Fruit fly (Drosophila melanogaster): ENCODE results near the gene 5-HT2A.
A peak's percentile ranks its signal among the peaks of the same experiment; 100 is the strongest.

5-HT2A gene

DNA sequence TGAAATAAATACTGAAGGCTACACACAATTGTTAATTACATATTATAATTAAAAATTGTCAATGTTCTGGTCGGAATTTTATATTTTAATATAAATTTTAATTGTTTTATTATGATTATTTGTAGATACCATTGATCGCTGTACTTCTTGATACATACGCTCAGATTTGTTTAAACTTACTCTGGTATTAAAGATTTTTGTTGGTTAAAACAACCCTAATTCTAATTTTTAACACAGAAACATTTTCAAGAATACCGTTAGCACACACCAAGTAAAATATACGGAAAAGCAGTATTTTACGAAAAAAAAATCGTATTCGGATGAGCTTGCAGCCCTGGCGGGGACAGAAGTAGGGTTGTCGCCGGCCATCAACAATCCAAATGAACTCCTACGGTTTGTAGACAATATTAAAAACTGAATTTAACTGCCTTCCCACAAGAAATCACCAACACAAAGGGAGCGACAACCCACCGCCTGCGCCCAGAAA, 29.0 kb downstream of the 5-HT2A start, which contains the start of the genes CG9775, MED31 and slx1 (continued):
- peak; percentile 92 for TF ChIP-seq wek (GFP tag; optimal IDR thresholded peaks at IDR 0.05)
- no peak for TF ChIP-seq cwo (GFP tag; optimal IDR thresholded peaks at IDR 0.05)
- TF ChIP-seq sna (GFP tag; IDR thresholded peaks at IDR 0.05; ENCODE audit: partially characterized antibody): no peak
- TF ChIP-seq CG6175 (GFP tag; IDR thresholded peaks at IDR 0.05): no peak
- TF ChIP-seq hbn (GFP tag; IDR thresholded peaks at IDR 0.05; ENCODE audit: partially characterized antibody): no peak
- no peak for TF ChIP-seq CG2129 (GFP tag; IDR thresholded peaks at IDR 0.05; ENCODE audit: partially characterized antibody)
- TF ChIP-seq CG3847 (GFP tag; IDR thresholded peaks at IDR 0.05): peak; percentile 80
- TF ChIP-seq CG7372 (GFP tag; IDR thresholded peaks at IDR 0.05): peak; percentile 75
- no peak for TF ChIP-seq kah (GFP tag; optimal IDR thresholded peaks at IDR 0.05)
- no peak for TF ChIP-seq gt (GFP tag; IDR thresholded peaks at IDR 0.05)
- peak; percentile 82 for TF ChIP-seq Hr3 (GFP tag; optimal IDR thresholded peaks at IDR 0.05)
- TF ChIP-seq CG16863 (GFP tag; optimal IDR thresholded peaks at IDR 0.05): no peak
- peak in 1 of 2 experiments; percentile 78 for TF ChIP-seq dpn (GFP tag; optimal IDR thresholded peaks at IDR 0.05)
- TF ChIP-seq luna (GFP tag; optimal IDR thresholded peaks at IDR 0.05): no peak
- TF ChIP-seq chif (GFP tag; optimal IDR thresholded peaks at IDR 0.05): no peak
- TF ChIP-seq CG9876 (GFP tag; optimal IDR thresholded peaks at IDR 0.05): no peak
- peak; percentile 18 for TF ChIP-seq lbe (GFP tag; optimal IDR thresholded peaks at IDR 0.05)
- TF ChIP-seq Dip3 (GFP tag; optimal IDR thresholded peaks at IDR 0.05): peak; percentile 29
- TF ChIP-seq CG6254 (GFP tag; optimal IDR thresholded peaks at IDR 0.05): peak; percentile 65
- TF ChIP-seq CG7839 (tag; optimal IDR thresholded peaks at IDR 0.05): peak; percentile 82
- peak; percentile 43 for TF ChIP-seq mam (GFP tag; optimal IDR thresholded peaks at IDR 0.05)
- peak; percentile 8 for TF ChIP-seq tx (GFP tag; optimal IDR thresholded peaks at IDR 0.05)
- TF ChIP-seq CG11560 (tag; IDR thresholded peaks at IDR 0.05): peak; percentile 41; the same call in 1 of the 3 replicates
- peak; percentile 71 for TF ChIP-seq CG2116 (GFP tag; optimal IDR thresholded peaks at IDR 0.05)
- no peak for TF ChIP-seq nau (GFP tag; optimal IDR thresholded peaks at IDR 0.05)
- TF ChIP-seq br (optimal IDR thresholded peaks at IDR 0.05): no peak
- peak; percentile 75 for TF ChIP-seq CG4424 (GFP tag; optimal IDR thresholded peaks at IDR 0.05)
- TF ChIP-seq CG32532 (GFP tag; IDR thresholded peaks at IDR 0.05): peak; percentile 81
- peak; percentile 27 for TF ChIP-seq exex (tag; optimal IDR thresholded peaks at IDR 0.05)
- peak; percentile 57 for TF ChIP-seq croc (GFP tag; conservative IDR thresholded peaks at IDR 0.05)
- TF ChIP-seq salm (tag; optimal IDR thresholded peaks at IDR 0.05): peak; percentile 47
- TF ChIP-seq Ets97D (GFP tag; optimal IDR thresholded peaks at IDR 0.05): no peak
- no peak for TF ChIP-seq CG10274 (GFP tag; optimal IDR thresholded peaks at IDR 0.05)
- peak; percentile 40; the same call in 1 of the 2 replicates for TF ChIP-seq Taf1 (GFP tag; IDR thresholded peaks at IDR 0.05)
- TF ChIP-seq dysf (GFP tag; IDR thresholded peaks at IDR 0.05): peak; percentile 83
- no peak for TF ChIP-seq her (GFP tag; optimal IDR thresholded peaks at IDR 0.05)
- no peak; the same call in none of the 2 replicates for TF ChIP-seq CG14014 (GFP tag; IDR thresholded peaks at IDR 0.05)
- TF ChIP-seq Scr (GFP tag; IDR thresholded peaks at IDR 0.05; ENCODE audit: partially characterized antibody): 0 out of 2 replicates have a peak, but pooled peaks have one; percentile 28
- TF ChIP-seq Hmx (GFP tag; optimal IDR thresholded peaks at IDR 0.05): no peak
- TF ChIP-seq wdn (GFP tag; IDR thresholded peaks at IDR 0.05): peak; percentile 66
- TF ChIP-seq CG10543 (GFP tag; optimal IDR thresholded peaks at IDR 0.05): peak; percentile 80
- peak; percentile 62 for TF ChIP-seq CG12942 (GFP tag; optimal IDR thresholded peaks at IDR 0.05)
- TF ChIP-seq twi (tag; optimal IDR thresholded peaks at IDR 0.05): peak; percentile 37
- TF ChIP-seq CG31388 (GFP tag; optimal IDR thresholded peaks at IDR 0.05): peak; percentile 65
- TF ChIP-seq sob (GFP tag; IDR thresholded peaks at IDR 0.05): peak; percentile 76
- TF ChIP-seq Asciz (GFP tag; optimal IDR thresholded peaks at IDR 0.05): peak; percentile 15
- TF ChIP-seq CG2889 (GFP tag; IDR thresholded peaks at IDR 0.05): no peak
- TF ChIP-seq Usf (GFP tag; optimal IDR thresholded peaks at IDR 0.05): peak; percentile 47
- peak; percentile 80 for TF ChIP-seq CG14441 (GFP tag; IDR thresholded peaks at IDR 0.05)
- no peak for TF ChIP-seq CG7987 (GFP tag; optimal IDR thresholded peaks at IDR 0.05)
- peak; percentile 91 for TF ChIP-seq CG6689 (GFP tag; IDR thresholded peaks at IDR 0.05)
